Fruit fly (Drosophila melanogaster) S2 (cell line): ENCODE data around the gene Spn28Db.

Experiments used
- CG8478 ChIP-seq: fragments of >200 bp; optimal IDR thresholded peaks from 2 replicates; lab custom pipeline; 2018
- CTCF ChIP-seq, 2 experiments: fragments of >200 bp; optimal IDR thresholded peaks; 2 replicates each; lab custom pipeline; 2018

DNA sequence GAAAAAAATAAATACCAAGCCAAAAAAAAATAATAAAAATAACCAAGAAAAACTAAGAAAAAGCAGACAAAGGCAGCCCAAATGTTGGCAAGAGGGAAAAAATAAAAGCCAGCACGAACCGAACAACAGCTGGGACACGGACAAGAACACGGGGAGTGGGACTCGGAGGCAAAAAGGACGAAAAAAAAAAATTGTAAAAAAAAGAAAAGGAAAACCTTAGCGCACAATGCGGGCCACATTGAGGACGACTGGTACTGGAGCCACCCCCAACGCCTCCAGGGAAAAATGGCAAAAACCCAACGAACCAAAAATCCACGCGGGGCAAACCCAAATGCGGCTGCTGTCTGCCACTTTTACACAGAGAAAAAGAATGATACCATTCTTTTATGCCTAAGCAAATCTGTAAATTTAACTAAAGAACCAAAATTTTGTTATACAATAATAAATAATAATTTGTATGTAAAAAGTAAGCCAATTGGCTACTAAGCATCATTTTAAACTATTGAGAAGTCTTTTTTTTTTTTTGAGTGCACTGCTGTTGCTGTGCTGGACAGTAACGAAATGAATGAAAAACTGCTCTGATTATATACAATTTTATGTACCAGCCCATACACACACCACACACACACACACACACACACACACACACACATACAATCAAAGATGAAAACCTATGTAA lies 41.7 kb upstream of the Spn28Db start:
- TF ChIP-seq CTCF (optimal IDR thresholded peaks at IDR 0.05; lab: Kevin White, UChicago) (no peak), CG8478 (lab: Kevin White, UChicago) (no peak)
